Fruit fly (Drosophila melanogaster): Measurements from ENCODE around the gene emc.

Gene emc

dm6 chr3L:721026-721425 is 28.2 kb upstream of the emc start (continued):
- TF ChIP-seq z (GFP tag; IDR thresholded peaks at IDR 0.05) (no peak), CG11456 (GFP tag; IDR thresholded peaks at IDR 0.05) (no peak), CG10321 (GFP tag; IDR thresholded peaks at IDR 0.05) (no peak), Xbp1 (GFP tag; optimal IDR thresholded peaks at IDR 0.05) (no peak), NFAT (GFP tag; IDR thresholded peaks at IDR 0.05) (no peak), kay (GFP tag; optimal IDR thresholded peaks at IDR 0.05) (no peak), HmgZ (tag; optimal IDR thresholded peaks at IDR 0.05) (no peak), CG7963 (GFP tag; IDR thresholded peaks at IDR 0.05; ENCODE audit: partially characterized antibody) (no peak), Side (GFP tag; optimal IDR thresholded peaks at IDR 0.05) (no peak), CG17359 (tag; optimal IDR thresholded peaks at IDR 0.05) (no peak), jumu (GFP tag; optimal IDR thresholded peaks at IDR 0.05) (peak; percentile 51), CG8765 (GFP tag; IDR thresholded peaks at IDR 0.05) (no peak), pita (GFP tag; optimal IDR thresholded peaks at IDR 0.05) (no peak), grau (tag; optimal IDR thresholded peaks at IDR 0.05) (no peak), wek (GFP tag; optimal IDR thresholded peaks at IDR 0.05) (no peak), gt (GFP tag; IDR thresholded peaks at IDR 0.05) (no peak), h (optimal IDR thresholded peaks at IDR 0.05) (no peak), Sin3A (optimal IDR thresholded peaks at IDR 0.05) (no peak), da (GFP tag; optimal IDR thresholded peaks at IDR 0.05) (no peak), pum (GFP tag; optimal IDR thresholded peaks at IDR 0.05) (peak; percentile 14), CG4730 (GFP tag; IDR thresholded peaks at IDR 0.05) (no peak), Dbx (GFP tag; IDR thresholded peaks at IDR 0.05) (no peak), CG10267 (tag; optimal IDR thresholded peaks at IDR 0.05) (peak; percentile 38), exex (tag; optimal IDR thresholded peaks at IDR 0.05) (no peak), Atf6 (GFP tag; IDR thresholded peaks at IDR 0.05) (no peak), CG6175 (GFP tag; IDR thresholded peaks at IDR 0.05) (no peak), Chrac-16 (GFP tag; optimal IDR thresholded peaks at IDR 0.05) (peak; percentile 6), CG12391 (tag; optimal IDR thresholded peaks at IDR 0.05) (peak; percentile 15), oc (tag; optimal IDR thresholded peaks at IDR 0.05) (peak; percentile 51), CG3407 (GFP tag; optimal IDR thresholded peaks at IDR 0.05) (peak; percentile 29), MBD-R2 (GFP tag; IDR thresholded peaks at IDR 0.05) (no peak), CG34376 (GFP tag; optimal IDR thresholded peaks at IDR 0.05) (no peak), CG17912 (GFP tag; optimal IDR thresholded peaks at IDR 0.05) (no peak), CG17829 (tag; optimal IDR thresholded peaks at IDR 0.05) (peak; percentile 19), Bgb (GFP tag; IDR thresholded peaks at IDR 0.05; ENCODE audit: partially characterized antibody) (no peak), wor (GFP tag; IDR thresholded peaks at IDR 0.05) (no peak), pzg (GFP tag; optimal IDR thresholded peaks at IDR 0.05) (no peak), CG6272 (GFP tag; IDR thresholded peaks at IDR 0.05) (no peak), CG12299 (tag; optimal IDR thresholded peaks at IDR 0.05) (no peak), CG32767 (GFP tag; IDR thresholded peaks at IDR 0.05) (no peak), ems (GFP tag; optimal IDR thresholded peaks at IDR 0.05) (peak; percentile 41), fd3F (GFP tag; optimal IDR thresholded peaks at IDR 0.05) (no peak), tx (GFP tag; optimal IDR thresholded peaks at IDR 0.05) (no peak), usp (GFP tag; optimal IDR thresholded peaks at IDR 0.05) (no peak), CG6254 (GFP tag; optimal IDR thresholded peaks at IDR 0.05) (no peak), Gsc (GFP tag; IDR thresholded peaks at IDR 0.05) (no peak), Stat92E (GFP tag; optimal IDR thresholded peaks at IDR 0.05) (no peak), ranshi (GFP tag; IDR thresholded peaks at IDR 0.05) (no peak; the same call in 1 of the 2 replicates), CG9876 (GFP tag; optimal IDR thresholded peaks at IDR 0.05) (no peak), CG6683 (GFP tag; optimal IDR thresholded peaks at IDR 0.05) (no peak), CG3163 (GFP tag; optimal IDR thresholded peaks at IDR 0.05) (no peak), Opbp (GFP tag; IDR thresholded peaks at IDR 0.05; ENCODE audit: partially characterized antibody) (no peak), CG1832 (GFP tag; optimal IDR thresholded peaks at IDR 0.05) (no peak)
